Worm (Caenorhabditis elegans) whole organism, L4/young adult: ENCODE measurements around the gene zfp-2.

ENCODE experiments used
- dao-5 ChIP-seq: sonication (generic microtip); optimal IDR thresholded peaks from 2 replicates; lab custom pipeline; 2016; ENCODE audit warnings: missing genotype, missing genetic modification characterization, moderate library complexity, missing compliant biosample characterization
- him-1 ChIP-seq: sonication (generic microtip); optimal IDR thresholded peaks from 2 replicates; lab custom pipeline; 2016; ENCODE audit warnings: missing genotype, missing genetic modification reagents, missing genetic modification characterization, missing compliant biosample characterization

- TF ChIP-seq dao-5 (tag; lab: Kevin White, UChicago), result no peak
- no peak for TF ChIP-seq him-1 (tag; lab: Kevin White, UChicago)
These were observed 20.2 kb downstream of the zfp-2 start for ce11 chrII:9577630-9578029.
